Fruit fly (Drosophila melanogaster) whole organism: ENCODE measurements around the gene Adi1.

Experiments
- CG8478 ChIP-seq: fragments of >200 bp; optimal IDR thresholded peaks from 2 replicates; lab custom pipeline; 2018; ENCODE audit warnings: inconsistent platforms
- Dll ChIP-seq: fragments of >200 bp; optimal IDR thresholded peaks from 2 replicates; lab custom pipeline; 2017
- EcR ChIP-seq, 2 experiments: fragments of >200 bp; optimal IDR thresholded peaks; 2 replicates each; lab custom pipeline; 2017; ENCODE audit warnings: missing biosample characterization in 2 of 2, missing genetic modification characterization in 2 of 2, missing genetic modification reagents in 2 of 2
- pan ChIP-seq: fragments of >200 bp; optimal IDR thresholded peaks from 2 replicates; lab custom pipeline; 2017
- psq ChIP-seq: fragments of >200 bp; optimal IDR thresholded peaks from 2 replicates; lab custom pipeline; 2017
- usp ChIP-seq: fragments of >200 bp; optimal IDR thresholded peaks from 2 replicates; lab custom pipeline; 2017; ENCODE audit warnings: missing biosample characterization, missing genetic modification characterization, mixed read lengths

- TF ChIP-seq psq (lab: Kevin White, UChicago) (no peak), pan (lab: Kevin White, UChicago) (no peak), CG8478 (no peak), EcR (GFP tag; optimal IDR thresholded peaks at IDR 0.05; lab: Kevin White, UChicago) (no peak), usp (GFP tag; lab: Kevin White, UChicago) (no peak), Dll (lab: Kevin White, UChicago) (no peak)
These were observed 32.3 kb upstream of the Adi1 start, which contains the start of the genes CG42535, CG34001 and hay for dm6 chr3L:10630885-10631359.
